Worm (Caenorhabditis elegans): ENCODE data around the gene kin-33.

kin-33 gene

ce11 chrV:258730-259129 lies 24.3 kb upstream of the kin-33 start, which contains the start of gene nhr-204:
TSS of gene nhr-204 (minus strand) at chrV:258830.
- TF ChIP-seq mef-2 (tag; optimal IDR thresholded peaks at IDR 0.05), result no peak
- no peak for TF ChIP-seq ama-1 (optimal IDR thresholded peaks at IDR 0.05)
- TF ChIP-seq ets-5 (GFP tag; IDR thresholded peaks at IDR 0.05), result no peak
- TF ChIP-seq nhr-84 (tag; optimal IDR thresholded peaks at IDR 0.05), result no peak

DNA sequence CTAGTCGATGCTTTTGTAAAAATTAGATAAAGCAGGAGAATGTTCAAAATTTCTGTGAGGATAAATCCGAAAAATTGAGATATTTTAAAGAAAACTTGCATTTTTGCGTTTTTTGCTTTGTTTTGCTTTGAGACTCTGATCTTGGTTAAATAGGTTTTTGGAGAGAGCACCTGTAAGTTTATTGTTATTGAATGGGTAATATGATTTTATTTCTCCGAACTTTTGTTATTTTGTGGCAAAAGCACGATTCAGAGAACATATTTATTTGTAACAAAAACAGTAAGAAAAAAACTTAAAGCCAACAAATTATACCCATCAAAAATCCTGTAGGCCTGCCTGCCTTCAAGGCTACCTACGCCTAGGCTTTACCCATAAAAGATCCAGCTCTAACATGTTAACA lies 20.1 kb upstream of the kin-33 start, which contains the start of gene str-121:
Gene str-121 (minus strand): TSS at position 101 of the 400 bp plus-strand sequence.
- TF ChIP-seq ama-1 (optimal IDR thresholded peaks at IDR 0.05), result no peak
- TF ChIP-seq efl-1 (optimal IDR thresholded peaks at IDR 0.05), result no peak
- TF ChIP-seq efl-1 (GFP tag; optimal IDR thresholded peaks at IDR 0.05 in 1 of 2), result peak in 1 of 2 experiments; percentile 54
- no peak for TF ChIP-seq unc-86 (tag; optimal IDR thresholded peaks at IDR 0.05)
- TF ChIP-seq unc-30 (tag; optimal IDR thresholded peaks at IDR 0.05), result no peak
- no peak for TF ChIP-seq snu-23 (GFP tag; optimal IDR thresholded peaks at IDR 0.05)

ce11 chrV:251652-252051 lies 17.2 kb upstream of the kin-33 start, which contains the start of gene oac-39:
TSS of gene oac-39 (minus strand) at chrV:251752.
- TF ChIP-seq lir-3 (tag; optimal IDR thresholded peaks at IDR 0.05; ENCODE audit: poor library complexity) (no peak), hlh-4 (tag; optimal IDR thresholded peaks at IDR 0.05) (no peak), irx-1 (tag; optimal IDR thresholded peaks at IDR 0.05) (no peak), nhr-85 (tag) (no peak), nhr-237 (tag; optimal IDR thresholded peaks at IDR 0.05) (no peak), nhr-77 (tag; optimal IDR thresholded peaks at IDR 0.05) (no peak), alr-1 (tag; optimal IDR thresholded peaks at IDR 0.05; ENCODE audit: borderline replicate concordance) (no peak), jun-1 (tag; optimal IDR thresholded peaks at IDR 0.05) (no peak), aly-2 (tag; optimal IDR thresholded peaks at IDR 0.05) (no peak), fkh-10 (GFP tag; optimal IDR thresholded peaks at IDR 0.05) (no peak), lin-35 (GFP tag; optimal IDR thresholded peaks at IDR 0.05) (no peak), mdl-1 (tag; optimal IDR thresholded peaks at IDR 0.05) (no peak), egl-13 (tag; optimal IDR thresholded peaks at IDR 0.05) (no peak), unc-130 (tag; optimal IDR thresholded peaks at IDR 0.05) (no peak), unc-86 (tag; optimal IDR thresholded peaks at IDR 0.05) (no peak), nhr-11 (tag; optimal IDR thresholded peaks at IDR 0.05) (no peak)

DNA sequence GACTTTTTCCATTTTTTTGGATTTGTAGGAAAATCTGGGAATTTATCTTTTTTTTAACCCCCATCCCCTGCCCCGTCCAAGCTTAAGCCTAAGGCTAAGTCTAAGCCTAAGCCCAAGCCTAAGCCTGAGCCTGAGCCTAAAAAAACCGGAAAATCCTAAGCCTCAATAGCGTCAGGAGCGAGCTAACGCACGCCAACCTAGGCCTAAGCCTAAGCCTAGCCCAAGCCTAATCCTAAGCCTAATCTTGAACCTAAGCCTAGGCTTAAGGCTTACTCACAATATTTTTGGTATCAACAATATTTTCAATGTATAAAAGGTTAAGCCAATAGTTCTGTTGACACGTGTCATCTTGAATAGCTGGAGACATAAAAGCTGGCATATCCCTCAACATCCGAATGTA lies 14.2 kb upstream of the kin-33 start:
- TF ChIP-seq efl-3 (GFP tag; optimal IDR thresholded peaks at IDR 0.05) (no peak), alr-1 (tag; optimal IDR thresholded peaks at IDR 0.05; ENCODE audit: borderline replicate concordance) (no peak), vab-15 (tag; optimal IDR thresholded peaks at IDR 0.05) (no peak), aly-2 (tag; optimal IDR thresholded peaks at IDR 0.05) (no peak), lin-35 (GFP tag; optimal IDR thresholded peaks at IDR 0.05) (no peak), rnt-1 (tag; optimal IDR thresholded peaks at IDR 0.05) (no peak), jun-1 (tag; optimal IDR thresholded peaks at IDR 0.05) (no peak), pag-3 (tag; optimal IDR thresholded peaks at IDR 0.05; ENCODE audit: borderline replicate concordance, insufficient read depth) (no peak), isw-1 (GFP tag; IDR thresholded peaks at IDR 0.05) (no peak)

- TF ChIP-seq lin-35 (GFP tag; optimal IDR thresholded peaks at IDR 0.05), result no peak
- TF ChIP-seq efl-1 (optimal IDR thresholded peaks at IDR 0.05), result no peak
- TF ChIP-seq efl-1 (GFP tag; optimal IDR thresholded peaks at IDR 0.05 in 1 of 2), result peak in 1 of 2 experiments; percentile 76
Observed at ce11 chrV:247576-247975, 13.1 kb upstream of the kin-33 start.

DNA sequence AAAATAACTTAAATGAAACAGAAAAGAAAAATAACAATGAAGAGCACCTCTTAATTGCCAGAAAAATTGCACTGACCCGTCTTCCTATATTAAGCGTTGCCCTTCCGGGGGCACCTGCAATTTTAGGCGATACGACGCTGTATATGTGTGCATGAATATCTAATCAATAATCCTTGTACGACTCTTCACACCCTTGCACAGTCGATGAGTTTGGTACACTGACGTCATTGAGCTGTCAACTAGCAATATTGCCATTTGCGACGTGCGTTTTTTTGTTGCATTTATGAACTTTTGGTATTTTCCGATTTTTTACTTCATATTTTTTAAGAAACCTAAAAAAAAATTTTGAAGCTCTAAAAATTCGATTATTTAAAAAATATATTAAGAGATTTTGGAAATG lies 11.6 kb upstream of the kin-33 start, which contains the start of gene kin-34:
Gene kin-34 (minus strand): TSS at position 101 of the 400 bp plus-strand sequence.
- TF ChIP-seq blmp-1 (tag; optimal IDR thresholded peaks at IDR 0.05) (no peak), ceh-8 (GFP tag; optimal IDR thresholded peaks at IDR 0.05) (no peak), dsc-1 (tag; optimal IDR thresholded peaks at IDR 0.05) (no peak), mab-9 (GFP tag; IDR thresholded peaks at IDR 0.05) (no peak), ztf-4 (tag; optimal IDR thresholded peaks at IDR 0.05) (no peak), ceh-88 (GFP tag; IDR thresholded peaks at IDR 0.05) (no peak), efl-3 (GFP tag; optimal IDR thresholded peaks at IDR 0.05) (no peak), hlh-4 (tag; optimal IDR thresholded peaks at IDR 0.05) (no peak), pqm-1 (tag; optimal IDR thresholded peaks at IDR 0.05) (no peak), F16B12.6 (tag; optimal IDR thresholded peaks at IDR 0.05) (no peak), nhr-90 (tag; optimal IDR thresholded peaks at IDR 0.05; ENCODE audit: poor library complexity) (no peak), fos-1 (tag; optimal IDR thresholded peaks at IDR 0.05) (no peak), fkh-8 (tag; optimal IDR thresholded peaks at IDR 0.05) (no peak), ets-5 (GFP tag; IDR thresholded peaks at IDR 0.05) (no peak), nhr-20 (tag; optimal IDR thresholded peaks at IDR 0.05) (no peak), nhr-84 (tag; optimal IDR thresholded peaks at IDR 0.05) (no peak), dpl-1 (GFP tag; optimal IDR thresholded peaks at IDR 0.05) (no peak)
